Worm (Caenorhabditis elegans): ENCODE data around the gene F41G3.6.

F41G3.6 gene

ce11 chrII:6705593-6706228, 37.0 kb upstream of the F41G3.6 start, which contains the start of gene rpy-1:
TSS of gene rpy-1 (minus strand) at chrII:6705643.
- peak; percentile 66 for TF ChIP-seq unc-55 (GFP tag; optimal IDR thresholded peaks at IDR 0.05)
- peak; percentile 19 for TF ChIP-seq ceh-18 (tag; optimal IDR thresholded peaks at IDR 0.05)
- no peak for TF ChIP-seq T23F11.4 (GFP tag; optimal IDR thresholded peaks at IDR 0.05)
- no peak for TF ChIP-seq eyg-1 (tag; optimal IDR thresholded peaks at IDR 0.05)

- TF ChIP-seq nfya-1 (tag; optimal IDR thresholded peaks at IDR 0.05) (no peak), syd-9 (tag; optimal IDR thresholded peaks at IDR 0.05) (no peak), ceh-24 (tag; optimal IDR thresholded peaks at IDR 0.05) (no peak), eyg-1 (tag; optimal IDR thresholded peaks at IDR 0.05) (no peak), unc-3 (GFP tag; conservative IDR thresholded peaks at IDR 0.05) (no peak), unc-3 (tag; optimal IDR thresholded peaks at IDR 0.05) (peak; percentile 65), hlh-8 (tag; optimal IDR thresholded peaks at IDR 0.05) (no peak), C38D4.7 (GFP tag; optimal IDR thresholded peaks at IDR 0.05) (no peak), unc-42 (tag; optimal IDR thresholded peaks at IDR 0.05) (peak; percentile 72), ceh-6 (GFP tag; optimal IDR thresholded peaks at IDR 0.05) (no peak), sox-4 (tag; optimal IDR thresholded peaks at IDR 0.05) (no peak), ceh-14 (tag; optimal IDR thresholded peaks at IDR 0.05) (no peak)
These were observed 36.1 kb upstream of the F41G3.6 start for ce11 chrII:6706552-6707091.

- TF ChIP-seq elt-2 (tag; optimal IDR thresholded peaks at IDR 0.05) (no peak), odd-2 (tag; optimal IDR thresholded peaks at IDR 0.05) (no peak), pha-4 (tag; optimal IDR thresholded peaks at IDR 0.05) (no peak), C38D4.7 (GFP tag; optimal IDR thresholded peaks at IDR 0.05) (no peak), K02D7.2 (tag; optimal IDR thresholded peaks at IDR 0.05) (no peak), nfya-1 (tag; optimal IDR thresholded peaks at IDR 0.05) (no peak), hlh-13 (GFP tag; optimal IDR thresholded peaks at IDR 0.05) (no peak), pat-9 (tag; optimal IDR thresholded peaks at IDR 0.05) (no peak), pax-1 (tag; optimal IDR thresholded peaks at IDR 0.05) (no peak), hlh-15 (tag; optimal IDR thresholded peaks at IDR 0.05) (no peak), ceh-18 (tag; optimal IDR thresholded peaks at IDR 0.05) (peak; percentile 75), ama-1 (optimal IDR thresholded peaks at IDR 0.05) (no peak), dve-1 (tag; optimal IDR thresholded peaks at IDR 0.05) (no peak), pqm-1 (tag; optimal IDR thresholded peaks at IDR 0.05) (no peak), pha-2 (tag; optimal IDR thresholded peaks at IDR 0.05) (no peak), pag-3 (tag; optimal IDR thresholded peaks at IDR 0.05; ENCODE audit: borderline replicate concordance) (no peak), ceh-22 (tag; optimal IDR thresholded peaks at IDR 0.05) (no peak), nhr-11 (tag; optimal IDR thresholded peaks at IDR 0.05) (no peak), tbx-7 (tag; optimal IDR thresholded peaks at IDR 0.05) (no peak), syd-9 (tag; optimal IDR thresholded peaks at IDR 0.05) (no peak), rnt-1 (tag; optimal IDR thresholded peaks at IDR 0.05) (peak; percentile 41), unc-55 (GFP tag; optimal IDR thresholded peaks at IDR 0.05) (peak; percentile 84), fax-1 (tag; optimal IDR thresholded peaks at IDR 0.05) (no peak), ceh-31 (tag; optimal IDR thresholded peaks at IDR 0.05) (peak; percentile 27), fkh-6 (tag; optimal IDR thresholded peaks at IDR 0.05) (no peak), ztf-16 (tag; optimal IDR thresholded peaks at IDR 0.05) (no peak), ceh-34 (tag; optimal IDR thresholded peaks at IDR 0.05) (no peak), ahr-1 (tag; optimal IDR thresholded peaks at IDR 0.05) (no peak), gmeb-2 (tag; optimal IDR thresholded peaks at IDR 0.05) (no peak), ceh-2 (tag; optimal IDR thresholded peaks at IDR 0.05) (no peak), unc-42 (tag; optimal IDR thresholded peaks at IDR 0.05) (peak; percentile 2), dmd-4 (tag; optimal IDR thresholded peaks at IDR 0.05; ENCODE audit: borderline replicate concordance) (no peak), lim-6 (tag; optimal IDR thresholded peaks at IDR 0.05) (no peak)
These were observed 35.0 kb upstream of the F41G3.6 start for ce11 chrII:6707496-6708260.
